Fruit fly (Drosophila melanogaster) whole organism, wandering third instar larva: ENCODE results near the gene EndoU.

Experiments used
- Dfd ChIP-seq: fragments of >200 bp; optimal IDR thresholded peaks from 2 replicates; lab custom pipeline; 2017; ENCODE audit warnings: missing biosample characterization, missing genetic modification characterization
- dl ChIP-seq, 2 experiments: fragments of 175-275, 200-275 bp in 1 of 2; fragments of 200-275 bp in 1 of 2; sonication (Bioruptor generic); optimal IDR thresholded peaks; lab custom pipeline; 2018; ENCODE audit warnings: mild to moderate bottlenecking in 2 of 2, missing biosample characterization in 2 of 2, missing genetic modification characterization in 2 of 2, moderate library complexity in 2 of 2; ENCODE audit not compliant: partially characterized antibody in 2 of 2, insufficient read depth in 1 of 2
- h ChIP-seq: fragments of 200-800 bp; sonication (Bioruptor generic); optimal IDR thresholded peaks from 3 replicates; lab custom pipeline; 2016; ENCODE audit warnings: missing biosample characterization, mild to moderate bottlenecking, missing genetic modification characterization
- psq ChIP-seq: fragments of 200-800 bp; sonication (Bioruptor generic); optimal IDR thresholded peaks from 3 replicates; lab custom pipeline; 2017; ENCODE audit warnings: missing biosample characterization, mild to moderate bottlenecking, missing genetic modification characterization, moderate library complexity

DNA sequence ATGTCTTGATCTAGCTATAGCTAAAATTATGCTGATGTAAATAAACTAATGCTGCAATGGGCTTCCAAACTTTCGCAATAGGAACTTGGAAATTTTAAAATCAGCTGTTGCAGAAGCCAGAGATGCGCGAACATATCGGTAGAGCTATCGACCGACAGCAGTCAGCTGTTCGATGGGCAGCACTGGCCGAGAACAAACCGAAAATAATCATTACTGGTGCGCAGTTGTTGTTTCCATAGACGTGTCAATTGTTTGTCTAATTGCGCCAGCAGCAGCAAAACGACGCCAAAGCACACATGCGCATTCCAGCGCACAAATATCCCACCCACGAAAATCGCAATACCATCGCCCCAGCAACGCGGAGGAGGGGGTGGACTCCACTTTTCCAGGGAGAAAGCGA lies 26.8 kb downstream of the EndoU start, which contains the start of gene Sap47:
- no peak for TF ChIP-seq h (GFP tag; lab: Kevin White, UChicago)
- no peak for TF ChIP-seq dl (GFP tag; optimal IDR thresholded peaks at IDR 0.05; lab: Kevin White, UChicago; ENCODE audit: insufficient read depth in 1 of 2, partially characterized antibody in 2 of 2)
- TF ChIP-seq Dfd, result no peak
- TF ChIP-seq psq (GFP tag; lab: Kevin White, UChicago), result no peak
